Comparison of ENCODE assay signal across 1 fruit fly cellular context in the genomic region with DNA sequence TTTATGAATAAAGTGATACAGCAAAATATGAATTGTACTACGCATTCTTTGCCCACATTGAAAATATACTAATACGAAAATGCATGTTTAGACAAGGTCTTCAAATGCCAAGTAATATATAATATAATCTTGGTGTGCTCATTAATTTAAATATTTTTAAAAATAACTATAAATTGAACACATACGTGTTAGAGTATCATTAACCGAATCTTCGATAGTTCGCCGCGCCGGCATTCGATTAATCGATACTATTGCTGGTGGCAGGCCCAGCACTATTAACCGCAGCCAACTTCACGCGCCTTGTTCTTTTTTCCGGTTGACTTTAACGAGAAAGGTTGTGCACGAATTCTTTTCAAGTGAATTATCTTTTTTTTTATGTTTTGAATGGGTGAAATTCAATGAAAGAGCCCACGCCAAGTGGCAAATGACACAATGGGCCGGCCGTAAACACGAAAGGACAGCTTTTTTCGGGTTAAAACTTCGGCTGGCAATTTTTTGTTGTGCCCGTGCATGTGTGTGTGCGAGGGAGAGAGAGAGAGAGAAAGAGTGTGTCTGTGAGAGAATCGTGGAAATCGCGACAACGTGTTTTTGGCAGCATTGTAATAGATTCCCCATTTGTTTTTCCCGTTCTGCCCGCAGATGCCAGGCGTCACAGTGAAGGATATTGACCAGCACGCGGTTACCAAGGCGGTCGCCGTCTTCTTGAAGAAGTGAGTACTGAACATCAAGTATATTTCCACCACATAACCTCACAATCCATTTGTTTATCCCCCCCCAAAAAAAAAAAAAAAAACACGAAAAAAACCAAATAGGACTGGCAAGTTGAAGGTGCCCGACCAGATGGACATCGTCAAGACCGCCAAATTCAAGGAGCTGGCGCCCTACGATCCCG.
TF ChIP-seq lines count a peak whose summit lies in the region.

A gene (plus strand): TSS at position 301 of the 892 bp plus-strand sequence.

TF ChIP-seq in whole organism, embryonic, 481 proteins besides CTCF, POLR2A, EP300 and RAD21 (continued from another document and continues in another):
- TF ChIP-seq eyg (GFP tag; optimal IDR thresholded peaks at IDR 0.05; lab: Kevin White, UChicago) = peak; percentile 46
- TF ChIP-seq slp2 (GFP tag; optimal IDR thresholded peaks at IDR 0.05; lab: Kevin White, UChicago) = peak; percentile 49
- TF ChIP-seq z (GFP tag; IDR thresholded peaks at IDR 0.05; lab: Robert Waterston, UW) = no peak
- TF ChIP-seq CG8290 (GFP tag; optimal IDR thresholded peaks at IDR 0.05; lab: Kevin White, UChicago) = peak; percentile 15
- TF ChIP-seq CG8290 (tag; optimal IDR thresholded peaks at IDR 0.05; lab: Kevin White, UChicago) = peak; percentile 78 to 79
- TF ChIP-seq vfl (GFP tag; optimal IDR thresholded peaks at IDR 0.05; lab: Kevin White, UChicago) = peak; percentile 32
- peak; percentile 39 for TF ChIP-seq CG18764 (GFP tag; optimal IDR thresholded peaks at IDR 0.05; lab: Kevin White, UChicago)
- peak; percentile 84 for TF ChIP-seq CG12104 (GFP tag; optimal IDR thresholded peaks at IDR 0.05; lab: Kevin White, UChicago)
- TF ChIP-seq D19A (tag; optimal IDR thresholded peaks at IDR 0.05; lab: Kevin White, UChicago) = peak; percentile 48
- peak; percentile 59 for TF ChIP-seq CG3847 (GFP tag; IDR thresholded peaks at IDR 0.05; lab: Robert Waterston, UW)
- TF ChIP-seq CG6654 (GFP tag; optimal IDR thresholded peaks at IDR 0.05; lab: Kevin White, UChicago) = peak; percentile 55
- peak; percentile 83 for TF ChIP-seq ATbp (GFP tag; optimal IDR thresholded peaks at IDR 0.05; lab: Kevin White, UChicago)
- TF ChIP-seq Lpt (GFP tag; optimal IDR thresholded peaks at IDR 0.05; lab: Kevin White, UChicago) = no peak
- TF ChIP-seq pum (GFP tag; optimal IDR thresholded peaks at IDR 0.05; lab: Kevin White, UChicago) = no peak
- peak; percentile 88 for TF ChIP-seq CG4707 (GFP tag; optimal IDR thresholded peaks at IDR 0.05; lab: Kevin White, UChicago)
- peak; percentile 66; the same call in 2 of the 3 replicates for TF ChIP-seq Mrtf (GFP tag; IDR thresholded peaks at IDR 0.05; lab: Robert Waterston, UW)
- peak; percentile 91 for TF ChIP-seq mirr (GFP tag; optimal IDR thresholded peaks at IDR 0.05; lab: Kevin White, UChicago)
- peak; percentile 58 for TF ChIP-seq D19B (GFP tag; optimal IDR thresholded peaks at IDR 0.05; lab: Kevin White, UChicago)
- TF ChIP-seq lmd (GFP tag; IDR thresholded peaks at IDR 0.05; lab: Robert Waterston, UW) = peak; percentile 26
- TF ChIP-seq CG12659 (GFP tag; optimal IDR thresholded peaks at IDR 0.05; lab: Kevin White, UChicago) = peak; percentile 84
- peak; percentile 75 for TF ChIP-seq CG33557 (GFP tag; optimal IDR thresholded peaks at IDR 0.05; lab: Kevin White, UChicago)
- TF ChIP-seq CG11398 (GFP tag; optimal IDR thresholded peaks at IDR 0.05; lab: Kevin White, UChicago) = peak; percentile 42
- peak; percentile 92 for TF ChIP-seq CG17568 (GFP tag; optimal IDR thresholded peaks at IDR 0.05; lab: Kevin White, UChicago)
- peak; percentile 31 for TF ChIP-seq run (tag; optimal IDR thresholded peaks at IDR 0.05; lab: Kevin White, UChicago)
- peak; percentile 75 for TF ChIP-seq ac (GFP tag; optimal IDR thresholded peaks at IDR 0.05; lab: Kevin White, UChicago)
- TF ChIP-seq twi (tag; optimal IDR thresholded peaks at IDR 0.05; lab: Kevin White, UChicago) = peak; percentile 38
- TF ChIP-seq vvl (GFP tag; IDR thresholded peaks at IDR 0.05; lab: Robert Waterston, UW) = peak; percentile 79
- peak; percentile 62 for TF ChIP-seq CG30431 (GFP tag; optimal IDR thresholded peaks at IDR 0.05; lab: Kevin White, UChicago)
- TF ChIP-seq CG2202 (tag; optimal IDR thresholded peaks at IDR 0.05; lab: Kevin White, UChicago) = peak; percentile 45
- TF ChIP-seq dysf (GFP tag; IDR thresholded peaks at IDR 0.05; lab: Robert Waterston, UW) = peak; percentile 67
- TF ChIP-seq CG17186 (GFP tag; optimal IDR thresholded peaks at IDR 0.05; lab: Kevin White, UChicago) = peak; percentile 72
- peak; percentile 55 for TF ChIP-seq Oaz (GFP tag; IDR thresholded peaks at IDR 0.05; lab: Robert Waterston, UW)
- TF ChIP-seq Max (GFP tag; optimal IDR thresholded peaks at IDR 0.05; lab: Kevin White, UChicago) = peak; percentile 42
- peak; percentile 48; the same call in 1 of the 3 replicates for TF ChIP-seq CG34422 (GFP tag; IDR thresholded peaks at IDR 0.05; lab: Robert Waterston, UW)
- no peak for TF ChIP-seq Adf1 (GFP tag; IDR thresholded peaks at IDR 0.05; lab: Robert Waterston, UW)
- TF ChIP-seq psq (GFP tag; optimal IDR thresholded peaks at IDR 0.05; lab: Kevin White, UChicago) = no peak
- 0 out of 2 replicates have a peak, but pooled peaks have one; percentile 14 for TF ChIP-seq danr (GFP tag; IDR thresholded peaks at IDR 0.05; lab: Robert Waterston, UW)
- TF ChIP-seq CG30020 (tag; optimal IDR thresholded peaks at IDR 0.05; lab: Kevin White, UChicago) = peak; percentile 44
- peak; percentile 49 for TF ChIP-seq Sin3A (optimal IDR thresholded peaks at IDR 0.05; lab: Kevin White, UChicago)
- peak; percentile 66 for TF ChIP-seq CG10959 (GFP tag; IDR thresholded peaks at IDR 0.05; lab: Robert Waterston, UW)
- peak; percentile 30 for TF ChIP-seq CG16863 (GFP tag; optimal IDR thresholded peaks at IDR 0.05; lab: Kevin White, UChicago)
- TF ChIP-seq tap (tag; optimal IDR thresholded peaks at IDR 0.05; lab: Kevin White, UChicago) = peak; percentile 50
- peak; percentile 31; the same call in 1 of the 3 replicates for TF ChIP-seq CG11695 (GFP tag; IDR thresholded peaks at IDR 0.05; lab: Robert Waterston, UW)
- TF ChIP-seq ap (GFP tag; IDR thresholded peaks at IDR 0.05; lab: Robert Waterston, UW) = peak; percentile 66
- TF ChIP-seq CG8944 (GFP tag; optimal IDR thresholded peaks at IDR 0.05; lab: Kevin White, UChicago) = no peak
- peak; percentile 91 for TF ChIP-seq CG10543 (GFP tag; optimal IDR thresholded peaks at IDR 0.05; lab: Kevin White, UChicago)
- TF ChIP-seq CG3995 (GFP tag; optimal IDR thresholded peaks at IDR 0.05; lab: Kevin White, UChicago) = peak; percentile 25
- peak; percentile 66 for TF ChIP-seq phol (tag; optimal IDR thresholded peaks at IDR 0.05; lab: Kevin White, UChicago)
- TF ChIP-seq gce (GFP tag; IDR thresholded peaks at IDR 0.05; lab: Robert Waterston, UW) = peak; percentile 84
- TF ChIP-seq Doc2 (GFP tag; IDR thresholded peaks at IDR 0.05; lab: Robert Waterston, UW) = no peak
- no peak for TF ChIP-seq aop (GFP tag; IDR thresholded peaks at IDR 0.05; lab: Robert Waterston, UW)
- TF ChIP-seq CG1529 (GFP tag; optimal IDR thresholded peaks at IDR 0.05; lab: Kevin White, UChicago) = peak; percentile 81
- no peak for TF ChIP-seq CG32767 (GFP tag; IDR thresholded peaks at IDR 0.05; lab: Robert Waterston, UW)
- peak in 1 of 3 experiments; percentile 35 for TF ChIP-seq lola (GFP tag; optimal IDR thresholded peaks at IDR 0.05; lab: Kevin White, UChicago)
- peak; percentile 77 for TF ChIP-seq CG7271 (tag; optimal IDR thresholded peaks at IDR 0.05; lab: Kevin White, UChicago)
- peak; percentile 66; the same call in 1 of the 2 replicates for TF ChIP-seq Scr (GFP tag; IDR thresholded peaks at IDR 0.05; lab: Robert Waterston, UW; ENCODE audit: partially characterized antibody)
- TF ChIP-seq CG10274 (GFP tag; optimal IDR thresholded peaks at IDR 0.05; lab: Kevin White, UChicago) = peak; percentile 73
- no peak for TF ChIP-seq da (GFP tag; optimal IDR thresholded peaks at IDR 0.05; lab: Kevin White, UChicago)
- no peak for TF ChIP-seq ERR (GFP tag; optimal IDR thresholded peaks at IDR 0.05; lab: Kevin White, UChicago)
- peak; percentile 38; the same call in 2 of the 4 replicates for TF ChIP-seq Gug (GFP tag; IDR thresholded peaks at IDR 0.05; lab: Robert Waterston, UW)
- TF ChIP-seq ken (GFP tag; IDR thresholded peaks at IDR 0.05; lab: Robert Waterston, UW) = peak; percentile 78; the same call in 2 of the 3 replicates
- TF ChIP-seq CG6791 (GFP tag; IDR thresholded peaks at IDR 0.05; lab: Robert Waterston, UW; ENCODE audit: partially characterized antibody) = no peak; the same call in 1 of the 3 replicates
- peak; percentile 92 for TF ChIP-seq caup (GFP tag; optimal IDR thresholded peaks at IDR 0.05; lab: Kevin White, UChicago; ENCODE audit: severe bottlenecking)
- peak; percentile 95 for TF ChIP-seq ci (GFP tag; IDR thresholded peaks at IDR 0.05; lab: Robert Waterston, UW)
- TF ChIP-seq toy (GFP tag; IDR thresholded peaks at IDR 0.05; lab: Robert Waterston, UW) = peak; percentile 26; the same call in 1 of the 2 replicates
- TF ChIP-seq CkIIα-i1 (GFP tag; IDR thresholded peaks at IDR 0.05; lab: Robert Waterston, UW) = 0 out of 2 replicates have a peak, but pooled peaks have one; percentile 37
- TF ChIP-seq schlank (tag; optimal IDR thresholded peaks at IDR 0.05; lab: Kevin White, UChicago) = peak; percentile 85
- peak; percentile 57 for TF ChIP-seq grau (tag; optimal IDR thresholded peaks at IDR 0.05; lab: Kevin White, UChicago)
- TF ChIP-seq CG2129 (GFP tag; IDR thresholded peaks at IDR 0.05; lab: Robert Waterston, UW; ENCODE audit: partially characterized antibody) = no peak; the same call in 1 of the 2 replicates
- peak; percentile 26 for TF ChIP-seq CG7928 (GFP tag; optimal IDR thresholded peaks at IDR 0.05; lab: Kevin White, UChicago)
- TF ChIP-seq ara (GFP tag; IDR thresholded peaks at IDR 0.05; lab: Robert Waterston, UW) = peak; percentile 77
- TF ChIP-seq CG11093 (GFP tag; IDR thresholded peaks at IDR 0.05; lab: Robert Waterston, UW) = no peak
- no peak; the same call in 1 of the 2 replicates for TF ChIP-seq MBD-R2 (GFP tag; IDR thresholded peaks at IDR 0.05; lab: Robert Waterston, UW)
- TF ChIP-seq CG11504 (tag; optimal IDR thresholded peaks at IDR 0.05; lab: Kevin White, UChicago) = no peak
- TF ChIP-seq pnt (GFP tag; optimal IDR thresholded peaks at IDR 0.05; lab: Kevin White, UChicago) = no peak
- TF ChIP-seq CG10979 (tag; optimal IDR thresholded peaks at IDR 0.05; lab: Kevin White, UChicago) = peak; percentile 35
- TF ChIP-seq CG18599 (GFP tag; optimal IDR thresholded peaks at IDR 0.05; lab: Kevin White, UChicago) = peak; percentile 79
- peak; percentile 63 for TF ChIP-seq gsb-n (tag; optimal IDR thresholded peaks at IDR 0.05; lab: Kevin White, UChicago)
- peak; percentile 37 for TF ChIP-seq bab2 (GFP tag; optimal IDR thresholded peaks at IDR 0.05; lab: Kevin White, UChicago)
- TF ChIP-seq Rfx (GFP tag; IDR thresholded peaks at IDR 0.05; lab: Robert Waterston, UW) = peak; percentile 87
- TF ChIP-seq crp (GFP tag; optimal IDR thresholded peaks at IDR 0.05; lab: Kevin White, UChicago) = peak in 1 of 2 experiments; percentile 22
- TF ChIP-seq sqz (GFP tag; optimal IDR thresholded peaks at IDR 0.05; lab: Kevin White, UChicago) = peak; percentile 87
- TF ChIP-seq CG10209 (GFP tag; optimal IDR thresholded peaks at IDR 0.05; lab: Kevin White, UChicago) = peak; percentile 78
- peak; percentile 47 for TF ChIP-seq CG6272 (GFP tag; IDR thresholded peaks at IDR 0.05; lab: Robert Waterston, UW)
- peak; percentile 11 for TF ChIP-seq bbx (GFP tag; IDR thresholded peaks at IDR 0.05; lab: Robert Waterston, UW; ENCODE audit: partially characterized antibody)
- TF ChIP-seq sens-2 (GFP tag; IDR thresholded peaks at IDR 0.05; lab: Robert Waterston, UW) = peak; percentile 81
- TF ChIP-seq CG10366 (GFP tag; IDR thresholded peaks at IDR 0.05; lab: Robert Waterston, UW) = peak; percentile 70
- TF ChIP-seq ash1 (GFP tag; optimal IDR thresholded peaks at IDR 0.05; lab: Kevin White, UChicago) = peak; percentile 86
- no peak for TF ChIP-seq dan (GFP tag; IDR thresholded peaks at IDR 0.05; lab: Robert Waterston, UW)
- TF ChIP-seq nerfin-1 (tag; optimal IDR thresholded peaks at IDR 0.05; lab: Kevin White, UChicago) = peak; percentile 76
- TF ChIP-seq dm (GFP tag; optimal IDR thresholded peaks at IDR 0.05; lab: Kevin White, UChicago) = peak; percentile 85
- TF ChIP-seq Opbp (GFP tag; IDR thresholded peaks at IDR 0.05; lab: Robert Waterston, UW; ENCODE audit: partially characterized antibody) = peak; percentile 99
- TF ChIP-seq Side (GFP tag; optimal IDR thresholded peaks at IDR 0.05; lab: Kevin White, UChicago) = peak; percentile 65
- TF ChIP-seq Xrp1 (GFP tag; IDR thresholded peaks at IDR 0.05; lab: Robert Waterston, UW) = no peak
- 0 out of 2 replicates have a peak, but pooled peaks have one; percentile 48 for TF ChIP-seq gsb (GFP tag; IDR thresholded peaks at IDR 0.05; lab: Robert Waterston, UW)
- TF ChIP-seq CG18476 (GFP tag; optimal IDR thresholded peaks at IDR 0.05; lab: Kevin White, UChicago) = peak; percentile 14
- peak; percentile 55 for TF ChIP-seq Lhr (GFP tag; optimal IDR thresholded peaks at IDR 0.05; lab: Kevin White, UChicago)
- peak; percentile 35 for TF ChIP-seq Dad (GFP tag; optimal IDR thresholded peaks at IDR 0.05; lab: Kevin White, UChicago)
- TF ChIP-seq CG17802 (tag; optimal IDR thresholded peaks at IDR 0.05; lab: Kevin White, UChicago) = peak; percentile 80
- TF ChIP-seq onecut (GFP tag; IDR thresholded peaks at IDR 0.05; lab: Robert Waterston, UW) = peak; percentile 80
- peak; percentile 34; the same call in 1 of the 2 replicates for TF ChIP-seq Ada2b (GFP tag; IDR thresholded peaks at IDR 0.05; lab: Robert Waterston, UW)
- TF ChIP-seq Hr78 (GFP tag; optimal IDR thresholded peaks at IDR 0.05; lab: Kevin White, UChicago) = peak in 1 of 2 experiments; percentile 18
- peak; percentile 50 for TF ChIP-seq CG30403 (GFP tag; optimal IDR thresholded peaks at IDR 0.05; lab: Kevin White, UChicago)
- peak; percentile 77 for TF ChIP-seq PHDP (tag; optimal IDR thresholded peaks at IDR 0.05; lab: Kevin White, UChicago)
- peak; percentile 72 for TF ChIP-seq ranshi (GFP tag; IDR thresholded peaks at IDR 0.05; lab: Robert Waterston, UW)
- no peak for TF ChIP-seq p53 (GFP tag; optimal IDR thresholded peaks at IDR 0.05; lab: Kevin White, UChicago)
- peak; percentile 8 for TF ChIP-seq Spps (tag; optimal IDR thresholded peaks at IDR 0.05; lab: Kevin White, UChicago)
- TF ChIP-seq CG11247 (GFP tag; IDR thresholded peaks at IDR 0.05; lab: Robert Waterston, UW) = peak; percentile 68
- peak; percentile 32 for TF ChIP-seq lbe (GFP tag; optimal IDR thresholded peaks at IDR 0.05; lab: Kevin White, UChicago)
- TF ChIP-seq sima (GFP tag; optimal IDR thresholded peaks at IDR 0.05; lab: Kevin White, UChicago) = no peak
- TF ChIP-seq CG5245 (GFP tag; optimal IDR thresholded peaks at IDR 0.05; lab: Kevin White, UChicago) = peak; percentile 27
- TF ChIP-seq ham (GFP tag; IDR thresholded peaks at IDR 0.05; lab: Robert Waterston, UW) = peak; percentile 57; the same call in 1 of the 2 replicates
- TF ChIP-seq Antp (GFP tag; optimal IDR thresholded peaks at IDR 0.05; lab: Kevin White, UChicago) = no peak
- TF ChIP-seq CG10565 (GFP tag; optimal IDR thresholded peaks at IDR 0.05; lab: Kevin White, UChicago) = no peak
- peak; percentile 30 for TF ChIP-seq repo (GFP tag; optimal IDR thresholded peaks at IDR 0.05; lab: Kevin White, UChicago)
- peak; percentile 68; the same call in 1 of the 3 replicates for TF ChIP-seq C15 (GFP tag; IDR thresholded peaks at IDR 0.05; lab: Robert Waterston, UW)
- TF ChIP-seq crc (GFP tag; optimal IDR thresholded peaks at IDR 0.05; lab: Kevin White, UChicago) = peak; percentile 39
